Worm (Caenorhabditis elegans) whole organism, mixed stage, embryonic: Measurements from ENCODE around the gene elo-4.

Source experiments
- M03D4.4 ChIP-seq: sonication (generic microtip); optimal IDR thresholded peaks from 2 replicates; lab custom pipeline; 2017; ENCODE audit warnings: mild to moderate bottlenecking, missing genetic modification characterization, missing compliant biosample characterization
- bed-3 ChIP-seq: fragments of 200-800 bp; sonication (Bioruptor generic); optimal IDR thresholded peaks from 3 replicates; lab custom pipeline; 2018; ENCODE audit warnings: mild to moderate bottlenecking, missing genetic modification characterization, moderate library complexity, missing compliant biosample characterization
- blmp-1 ChIP-seq: fragments of 150-350 bp; optimal IDR thresholded peaks from 2 replicates; lab custom pipeline; 2014; ENCODE audit warnings: missing biosample characterization, missing genetic modification characterization
- ceh-39 ChIP-seq: fragments of 150-350 bp; optimal IDR thresholded peaks from 2 replicates; lab custom pipeline; 2014; ENCODE audit warnings: missing biosample characterization, missing genetic modification characterization
- ceh-43 ChIP-seq: fragments of 200-800 bp; sonication (Bioruptor generic); optimal IDR thresholded peaks from 2 replicates; lab custom pipeline; 2018; ENCODE audit warnings: mild to moderate bottlenecking, missing genetic modification characterization, moderate library complexity, missing compliant biosample characterization
- ces-1 ChIP-seq: fragments of 150-350 bp; optimal IDR thresholded peaks from 2 replicates; lab custom pipeline; 2014; ENCODE audit warnings: missing biosample characterization, missing genetic modification reagents, missing genetic modification characterization
- cnd-1 ChIP-seq: fragments of 200-800 bp; sonication (Bioruptor generic); optimal IDR thresholded peaks from 2 replicates; lab custom pipeline; 2018; ENCODE audit warnings: mild to moderate bottlenecking, missing genetic modification characterization, missing compliant biosample characterization
- drap-1 ChIP-seq: fragments of 200-800 bp; sonication (Bioruptor generic); optimal IDR thresholded peaks from 3 replicates; lab custom pipeline; 2018; ENCODE audit warnings: mild to moderate bottlenecking, missing genetic modification characterization, missing compliant biosample characterization
- elt-3 ChIP-seq: fragments of 150-350 bp; optimal IDR thresholded peaks from 2 replicates; lab custom pipeline; 2014; ENCODE audit warnings: missing biosample characterization, missing genetic modification characterization
- flh-1 ChIP-seq: fragments of 200-800 bp; sonication (Bioruptor generic); optimal IDR thresholded peaks from 2 replicates; lab custom pipeline; 2018; ENCODE audit warnings: mild to moderate bottlenecking, missing genetic modification characterization, moderate library complexity, missing compliant biosample characterization
- ham-2 ChIP-seq: fragments of 200-800 bp; sonication (Bioruptor generic); optimal IDR thresholded peaks from 2 replicates; lab custom pipeline; 2018; ENCODE audit warnings: mild to moderate bottlenecking, missing genetic modification characterization, missing compliant biosample characterization
- hlh-1 ChIP-seq: fragments of 150-350 bp; optimal IDR thresholded peaks from 2 replicates; lab custom pipeline; 2014; ENCODE audit warnings: missing biosample characterization, missing genetic modification reagents, missing genetic modification characterization
- lin-32 ChIP-seq: fragments of 200-800 bp; sonication (Bioruptor generic); optimal IDR thresholded peaks from 2 replicates; lab custom pipeline; 2018; ENCODE audit warnings: mild to moderate bottlenecking, missing genetic modification characterization, missing compliant biosample characterization
- lsy-2 ChIP-seq: fragments of 150-350 bp; optimal IDR thresholded peaks from 2 replicates; lab custom pipeline; 2014; ENCODE audit warnings: missing biosample characterization, missing genetic modification characterization
- mls-2 ChIP-seq: sonication (generic microtip); optimal IDR thresholded peaks from 2 replicates; lab custom pipeline; 2016; ENCODE audit warnings: mild to moderate bottlenecking, missing genetic modification characterization, moderate library complexity, missing compliant biosample characterization
- nhr-12 ChIP-seq: fragments of 150-350 bp; optimal IDR thresholded peaks from 2 replicates; lab custom pipeline; 2014; ENCODE audit warnings: missing biosample characterization, missing genetic modification characterization
- nhr-2 ChIP-seq: fragments of 150-350 bp; optimal IDR thresholded peaks from 2 replicates; lab custom pipeline; 2014; ENCODE audit warnings: missing biosample characterization, missing genetic modification characterization
- nhr-237 ChIP-seq: fragments of 150-350 bp; optimal IDR thresholded peaks from 2 replicates; lab custom pipeline; 2014; ENCODE audit warnings: missing biosample characterization, missing genetic modification characterization
- nhr-28 ChIP-seq: fragments of 150-350 bp; optimal IDR thresholded peaks from 2 replicates; lab custom pipeline; 2014; ENCODE audit warnings: missing biosample characterization, missing genetic modification characterization
- nhr-76 ChIP-seq: sonication (generic microtip); optimal IDR thresholded peaks from 2 replicates; lab custom pipeline; 2017; ENCODE audit warnings: missing biosample characterization, missing genetic modification characterization
- pha-4 ChIP-seq: fragments of 150-350 bp; optimal IDR thresholded peaks from 2 replicates; lab custom pipeline; 2018; ENCODE audit warnings: missing biosample characterization, missing genetic modification reagents, missing genetic modification characterization
- sem-2 ChIP-seq: fragments of 200-800 bp; sonication (Bioruptor generic); optimal IDR thresholded peaks from 2 replicates; lab custom pipeline; 2018; ENCODE audit warnings: mild to moderate bottlenecking, missing genetic modification characterization, missing compliant biosample characterization
- snpc-4 ChIP-seq: fragments of 150-350 bp; optimal IDR thresholded peaks from 2 replicates; lab custom pipeline; 2014; ENCODE audit warnings: missing biosample characterization, missing genetic modification characterization
- sptf-1 ChIP-seq: sonication (generic microtip); optimal IDR thresholded peaks from 2 replicates; lab custom pipeline; 2017; ENCODE audit warnings: mild to moderate bottlenecking, missing genetic modification characterization, moderate library complexity, missing compliant biosample characterization
- tbx-8 ChIP-seq: fragments of 200-800 bp; sonication (Bioruptor generic); optimal IDR thresholded peaks from 2 replicates; lab custom pipeline; 2018; ENCODE audit warnings: mild to moderate bottlenecking, missing genetic modification characterization, moderate library complexity, missing compliant biosample characterization
- unc-39 ChIP-seq: fragments of 150-350 bp; optimal IDR thresholded peaks from 2 replicates; lab custom pipeline; 2014; ENCODE audit warnings: missing biosample characterization, missing genetic modification characterization
- unc-62 ChIP-seq: fragments of 150-350 bp; optimal IDR thresholded peaks from 2 replicates; lab custom pipeline; 2014; ENCODE audit warnings: missing biosample characterization, missing genetic modification reagents, missing genetic modification characterization
- zip-8 ChIP-seq: fragments of 150-350 bp; optimal IDR thresholded peaks from 2 replicates; lab custom pipeline; 2014; ENCODE audit warnings: missing biosample characterization, missing genetic modification characterization
- ztf-11 ChIP-seq: fragments of 150-350 bp; optimal IDR thresholded peaks from 2 replicates; lab custom pipeline; 2014; ENCODE audit warnings: missing biosample characterization, missing genetic modification characterization

Gene elo-4

ce11 chrIII:9353814-9354213 is 19.7 kb upstream of the elo-4 start:
- TF ChIP-seq nhr-76 (tag; lab: Kevin White, UChicago) = no peak
- peak; percentile 34 for TF ChIP-seq pha-4 (tag; lab: Kevin White, UChicago)

ce11 chrIII:9346722-9347121 is 12.6 kb upstream of the elo-4 start:
- TF ChIP-seq tbx-8 (GFP tag; lab: Kevin White, UChicago) (no peak), unc-62 (GFP tag; lab: Kevin White, UChicago) (peak; percentile 24), hlh-1 (tag; lab: Kevin White, UChicago) (peak; percentile 91), nhr-2 (tag; lab: Kevin White, UChicago) (no peak), ceh-43 (GFP tag; lab: Kevin White, UChicago) (no peak), M03D4.4 (no peak)

- TF ChIP-seq hlh-1 (tag; lab: Kevin White, UChicago) = peak; percentile 99
- peak; percentile 98 for TF ChIP-seq unc-62 (GFP tag; lab: Kevin White, UChicago)
- TF ChIP-seq lsy-2 (tag; lab: Kevin White, UChicago) = no peak
Observed at ce11 chrIII:9346114-9346513, 12.0 kb upstream of the elo-4 start.

- TF ChIP-seq blmp-1 (tag; lab: Kevin White, UChicago) (no peak), tbx-8 (GFP tag; lab: Kevin White, UChicago) (no peak), unc-39 (no peak)
Observed at ce11 chrIII:9344347-9344746, 10.3 kb upstream of the elo-4 start, which contains the start of gene emb-9. Gene emb-9, minus strand, starts transcription at chrIII:9344447.

- TF ChIP-seq hlh-1 (tag; lab: Kevin White, UChicago) (no peak), snpc-4 (tag; lab: Kevin White, UChicago) (no peak), nhr-76 (tag; lab: Kevin White, UChicago) (no peak), drap-1 (GFP tag; lab: Kevin White, UChicago) (no peak), unc-62 (GFP tag; lab: Kevin White, UChicago) (no peak), ztf-11 (tag; lab: Kevin White, UChicago) (no peak), blmp-1 (tag; lab: Kevin White, UChicago) (no peak), pha-4 (tag; lab: Kevin White, UChicago) (no peak), ceh-39 (no peak), M03D4.4 (no peak), bed-3 (no peak), tbx-8 (GFP tag; lab: Kevin White, UChicago) (no peak)
Observed at ce11 chrIII:9340025-9340424, 6.0 kb upstream of the elo-4 start.

- TF ChIP-seq M03D4.4 (no peak), drap-1 (GFP tag; lab: Kevin White, UChicago) (no peak), blmp-1 (tag; lab: Kevin White, UChicago) (no peak), sem-2 (no peak), mls-2 (tag; lab: Kevin White, UChicago) (no peak), ham-2 (no peak), hlh-1 (tag; lab: Kevin White, UChicago) (no peak), cnd-1 (tag; lab: Kevin White, UChicago) (no peak), tbx-8 (GFP tag; lab: Kevin White, UChicago) (no peak), ces-1 (GFP tag; lab: Kevin White, UChicago) (no peak), nhr-2 (tag; lab: Kevin White, UChicago) (no peak), ceh-43 (GFP tag; lab: Kevin White, UChicago) (no peak), nhr-237 (tag; lab: Kevin White, UChicago) (no peak), elt-3 (tag; lab: Kevin White, UChicago) (no peak)
Observed at ce11 chrIII:9337968-9338367, 3.9 kb upstream of the elo-4 start.

- TF ChIP-seq nhr-12 (tag; lab: Kevin White, UChicago) (no peak), cnd-1 (tag; lab: Kevin White, UChicago) (no peak), drap-1 (GFP tag; lab: Kevin White, UChicago) (no peak), nhr-2 (tag; lab: Kevin White, UChicago) (no peak), ces-1 (GFP tag; lab: Kevin White, UChicago) (no peak), nhr-76 (tag; lab: Kevin White, UChicago) (no peak), lsy-2 (tag; lab: Kevin White, UChicago) (no peak), lin-32 (no peak), flh-1 (GFP tag; lab: Kevin White, UChicago) (no peak), ceh-43 (GFP tag; lab: Kevin White, UChicago) (no peak), hlh-1 (tag; lab: Kevin White, UChicago) (no peak), sem-2 (no peak), pha-4 (tag; lab: Kevin White, UChicago) (no peak), bed-3 (no peak), sptf-1 (tag; lab: Kevin White, UChicago) (no peak), nhr-28 (tag; lab: Kevin White, UChicago) (no peak), zip-8 (tag; lab: Kevin White, UChicago) (no peak), unc-39 (no peak), ceh-39 (no peak), snpc-4 (tag; lab: Kevin White, UChicago) (no peak)
- TF ChIP-seq, all 35 proteins: peak for 0
Observed at ce11 chrIII:9336807-9337206, 2.7 kb upstream of the elo-4 start.
